Worm (Caenorhabditis elegans) whole organism, late embryonic: ENCODE measurements around the gene ZC15.10.
"Not testable (repeated sequence)": the region's sequence is repeated elsewhere in the genome, so short reads cannot be mapped to it uniquely, and the experiment has no call there.

Experiments
- C08G9.2 ChIP-seq: sonication (generic microtip); optimal IDR thresholded peaks from 2 replicates; lab custom pipeline; 2016; ENCODE audit warnings: mild to moderate bottlenecking, missing genetic modification characterization, moderate library complexity, missing compliant biosample characterization
- K02D7.2 ChIP-seq: sonication (generic microtip); optimal IDR thresholded peaks from 2 replicates; lab custom pipeline; 2017; ENCODE audit warnings: mild to moderate bottlenecking, missing genetic modification characterization, missing compliant biosample characterization
- ama-1 ChIP-seq: fragments of 150-350 bp; optimal IDR thresholded peaks from 2 replicates; lab custom pipeline; 2014
- ceh-14 ChIP-seq: sonication (generic microtip); optimal IDR thresholded peaks from 2 replicates; lab custom pipeline; 2016; ENCODE audit warnings: missing genotype, missing genetic modification characterization, missing compliant biosample characterization
- ceh-18 ChIP-seq: sonication (generic microtip); optimal IDR thresholded peaks from 2 replicates; lab custom pipeline; 2016; ENCODE audit warnings: missing genetic modification characterization, missing compliant biosample characterization
- ceh-19 ChIP-seq: fragments of 200-800 bp; sonication (Bioruptor generic); optimal IDR thresholded peaks from 2 replicates; lab custom pipeline; 2018; ENCODE audit warnings: mild to moderate bottlenecking, missing genetic modification characterization, missing compliant biosample characterization
- ceh-2 ChIP-seq: sonication (generic microtip); optimal IDR thresholded peaks from 2 replicates; lab custom pipeline; 2016; ENCODE audit warnings: missing genotype, missing genetic modification characterization, missing compliant biosample characterization
- ceh-22 ChIP-seq: sonication (generic microtip); optimal IDR thresholded peaks from 2 replicates; lab custom pipeline; 2017; ENCODE audit warnings: missing biosample characterization, missing genetic modification characterization
- ceh-30 ChIP-seq: fragments of 150-350 bp; optimal IDR thresholded peaks from 2 replicates; lab custom pipeline; 2014; ENCODE audit warnings: missing biosample characterization, missing genetic modification characterization
- ceh-34 ChIP-seq: sonication (generic microtip); optimal IDR thresholded peaks from 2 replicates; lab custom pipeline; 2016; ENCODE audit warnings: mild to moderate bottlenecking, missing genetic modification characterization, missing compliant biosample characterization
- ceh-45 ChIP-seq: fragments of 200-800 bp; sonication (Bioruptor generic); IDR thresholded peaks from 2 replicates; pipeline ENCODE4 v1.3.6; 2022; ENCODE audit warnings: missing genetic modification reagents, missing genetic modification characterization, missing compliant biosample characterization
- ceh-48 ChIP-seq: sonication (generic microtip); optimal IDR thresholded peaks from 2 replicates; lab custom pipeline; 2016; ENCODE audit warnings: missing genetic modification characterization, inconsistent platforms, missing compliant biosample characterization
- ceh-6 ChIP-seq: fragments of 200-800 bp; sonication (Bioruptor generic); optimal IDR thresholded peaks from 2 replicates; lab custom pipeline; 2018; ENCODE audit warnings: mild to moderate bottlenecking, missing genetic modification characterization, missing compliant biosample characterization
- che-1 ChIP-seq: sonication (generic microtip); optimal IDR thresholded peaks from 2 replicates; lab custom pipeline; 2016; ENCODE audit warnings: mild to moderate bottlenecking, missing genetic modification characterization, missing compliant biosample characterization
- dmd-4 ChIP-seq: sonication (generic microtip); optimal IDR thresholded peaks from 2 replicates; lab custom pipeline; 2016; ENCODE audit warnings: borderline replicate concordance, missing genetic modification characterization, missing compliant biosample characterization
- dve-1 ChIP-seq: sonication (generic microtip); optimal IDR thresholded peaks from 2 replicates; lab custom pipeline; 2017; ENCODE audit warnings: antibody characterized with exemption, mild to moderate bottlenecking, missing genetic modification characterization, missing compliant biosample characterization
- elt-4 ChIP-seq: sonication (generic microtip); optimal IDR thresholded peaks from 2 replicates; lab custom pipeline; 2016; ENCODE audit warnings: missing genetic modification characterization, missing compliant biosample characterization
- ets-4 ChIP-seq: sonication (generic microtip); optimal IDR thresholded peaks from 2 replicates; lab custom pipeline; 2016; ENCODE audit warnings: missing genetic modification characterization, missing compliant biosample characterization
- fax-1 ChIP-seq: sonication (generic microtip); optimal IDR thresholded peaks from 2 replicates; lab custom pipeline; 2016; ENCODE audit warnings: missing genotype, missing genetic modification characterization, missing compliant biosample characterization
- hlh-15 ChIP-seq: sonication (generic microtip); optimal IDR thresholded peaks from 2 replicates; lab custom pipeline; 2016; ENCODE audit warnings: missing genetic modification characterization, missing compliant biosample characterization
- hlh-8 ChIP-seq: sonication (generic microtip); optimal IDR thresholded peaks from 2 replicates; lab custom pipeline; 2016; ENCODE audit warnings: missing genotype, missing genetic modification characterization, missing compliant biosample characterization
- lin-11 ChIP-seq: fragments of 200-800 bp; sonication (Bioruptor generic); optimal IDR thresholded peaks from 2 replicates; lab custom pipeline; 2018; ENCODE audit warnings: mild to moderate bottlenecking, missing genetic modification characterization, missing compliant biosample characterization
- madf-2 ChIP-seq: sonication (generic microtip); optimal IDR thresholded peaks from 2 replicates; lab custom pipeline; 2017; ENCODE audit warnings: missing genetic modification characterization, missing compliant biosample characterization
- nhr-11 ChIP-seq: fragments of 150-350 bp; optimal IDR thresholded peaks from 2 replicates; lab custom pipeline; 2014; ENCODE audit warnings: missing biosample characterization, missing genetic modification characterization
- npax-4 ChIP-seq: sonication (generic microtip); optimal IDR thresholded peaks from 2 replicates; lab custom pipeline; 2016; ENCODE audit warnings: missing genetic modification characterization, missing compliant biosample characterization
- odd-2 ChIP-seq: sonication (generic microtip); optimal IDR thresholded peaks from 2 replicates; lab custom pipeline; 2017; ENCODE audit warnings: antibody characterized with exemption, mild to moderate bottlenecking, missing genetic modification characterization, missing compliant biosample characterization
- pag-3 ChIP-seq: sonication (generic microtip); optimal IDR thresholded peaks from 2 replicates; lab custom pipeline; 2016; ENCODE audit warnings: missing compliant biosample characterization, missing genetic modification characterization, borderline replicate concordance
- pax-1 ChIP-seq: fragments of 150-350 bp; optimal IDR thresholded peaks from 2 replicates; lab custom pipeline; 2014; ENCODE audit warnings: missing biosample characterization, missing genetic modification characterization
- pha-2 ChIP-seq: sonication (generic microtip); optimal IDR thresholded peaks from 2 replicates; lab custom pipeline; 2017; ENCODE audit warnings: mild to moderate bottlenecking, missing genetic modification characterization, missing compliant biosample characterization
- pha-4 ChIP-seq: fragments of 150-350 bp; optimal IDR thresholded peaks from 2 replicates; lab custom pipeline; 2018; ENCODE audit warnings: missing biosample characterization, missing genetic modification reagents, missing genetic modification characterization
- ref-2 ChIP-seq: sonication (generic microtip); optimal IDR thresholded peaks from 2 replicates; lab custom pipeline; 2016; ENCODE audit warnings: missing genetic modification characterization, missing compliant biosample characterization
- sdc-2 ChIP-seq: sonication (generic microtip); optimal IDR thresholded peaks from 2 replicates; lab custom pipeline; 2016; ENCODE audit warnings: missing genotype, missing genetic modification characterization, missing compliant biosample characterization
- sox-2 ChIP-seq: fragments of 200-800 bp; sonication (Bioruptor generic); IDR thresholded peaks from 2 replicates; pipeline ENCODE4 v1.3.6; 2022; ENCODE audit warnings: missing genetic modification reagents, missing genetic modification characterization, missing compliant biosample characterization
- tbx-2 ChIP-seq: sonication (generic microtip); optimal IDR thresholded peaks from 2 replicates; lab custom pipeline; 2016; ENCODE audit warnings: missing genetic modification characterization, missing compliant biosample characterization
- tbx-7 ChIP-seq: sonication (generic microtip); optimal IDR thresholded peaks from 2 replicates; lab custom pipeline; 2016; ENCODE audit warnings: missing genotype, missing genetic modification characterization, missing compliant biosample characterization
- unc-3 ChIP-seq, 2 experiments: fragments of 200-800 bp in 1 of 2; sonication (Bioruptor generic) in 1 of 2; sonication (generic microtip) in 1 of 2; conservative IDR thresholded peaks in 1 of 2; optimal IDR thresholded peaks in 1 of 2; 2 replicates each; pipeline versions ENCODE4 v1.3.6 to Lab custom; 2016 to 2022; ENCODE audit warnings: missing compliant biosample characterization in 2 of 2, missing genetic modification characterization in 2 of 2, missing genetic modification reagents in 1 of 2
- zip-5 ChIP-seq: sonication (generic microtip); optimal IDR thresholded peaks from 2 replicates; lab custom pipeline; 2016; ENCODE audit warnings: missing genetic modification characterization, missing compliant biosample characterization

The ZC15.10 gene

DNA sequence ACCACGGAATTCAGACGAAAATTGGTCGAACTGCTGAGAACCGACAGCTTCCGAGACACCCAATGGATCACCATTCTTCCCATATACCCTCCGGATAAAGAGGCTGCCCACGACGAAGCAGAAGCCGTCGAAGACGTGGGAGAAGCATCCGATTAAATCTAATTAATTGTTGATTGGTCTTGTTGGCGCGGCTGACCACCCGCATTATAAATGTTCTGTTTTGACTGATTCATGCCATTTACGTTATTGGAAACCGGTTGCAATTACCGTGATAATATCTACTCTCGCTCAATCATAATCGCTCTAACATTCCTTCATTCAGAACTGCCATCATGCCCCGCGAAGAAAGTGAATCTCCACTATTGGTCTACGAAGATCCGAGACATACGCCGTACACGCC, 7.2 kb upstream of the ZC15.10 start, which contains the start of gene ZC15.3:
TSS of gene ZC15.3 (plus strand) at position 301 of the 400 bp plus-strand sequence.
- not testable (repeated sequence) for TF ChIP-seq hlh-15 (tag; lab: Kevin White, UChicago); pha-4; ceh-22 (tag; lab: Kevin White, UChicago)

ce11 chrV:20305803-20306202, 4.7 kb upstream of the ZC15.10 start, which contains the start of gene ZC15.1:
ZC15.1 (plus strand) TSS chrV:20306103.
- TF ChIP-seq npax-4 (tag; lab: Kevin White, UChicago): no peak
- no peak for TF ChIP-seq ceh-30 (tag; lab: Kevin White, UChicago)
- no peak for TF ChIP-seq K02D7.2 (tag; lab: Kevin White, UChicago)
- TF ChIP-seq ceh-2 (tag; lab: Kevin White, UChicago): no peak
- TF ChIP-seq dmd-4 (tag; lab: Kevin White, UChicago): no peak
- TF ChIP-seq elt-4 (tag; lab: Kevin White, UChicago): no peak
- TF ChIP-seq ceh-14 (tag; lab: Kevin White, UChicago): no peak
- no peak for TF ChIP-seq dve-1 (tag; lab: Kevin White, UChicago)
- TF ChIP-seq madf-2 (tag; lab: Kevin White, UChicago): no peak
- no peak for TF ChIP-seq pax-1 (tag; lab: Kevin White, UChicago)
- no peak for TF ChIP-seq tbx-2
- TF ChIP-seq sdc-2 (tag; lab: Kevin White, UChicago): no peak
- no peak for TF ChIP-seq ceh-6 (GFP tag; lab: Kevin White, UChicago)
- TF ChIP-seq nhr-11: no peak
- TF ChIP-seq lin-11: no peak
- no peak for TF ChIP-seq che-1 (tag; lab: Kevin White, UChicago)
- TF ChIP-seq odd-2 (tag; lab: Kevin White, UChicago): no peak
- TF ChIP-seq ama-1 (lab: Kevin White, UChicago): no peak
- TF ChIP-seq, all 69 proteins: peak for 0

DNA sequence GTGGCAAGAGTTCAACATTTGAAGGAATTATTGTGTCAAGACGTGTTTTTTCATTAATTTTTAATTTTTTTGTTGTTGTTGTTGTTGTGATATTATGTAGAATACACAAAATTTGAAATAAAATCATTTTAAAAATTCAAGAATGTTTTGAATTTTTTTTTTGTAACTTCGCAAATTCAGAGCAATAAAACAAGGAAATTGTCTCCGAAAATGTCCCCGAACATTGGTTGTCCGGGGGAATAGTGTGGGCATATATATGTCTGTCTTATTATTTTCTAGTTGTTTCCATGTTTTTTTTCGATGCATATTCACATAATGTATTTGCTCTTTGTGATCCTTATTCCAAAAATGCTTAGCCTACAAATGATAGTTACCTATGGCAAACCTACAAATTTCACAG, 983 bp downstream of the ZC15.10 start, which contains the start of gene clec-262:
TSS of gene clec-262 (plus strand) at position 301 of the 400 bp plus-strand sequence.
- TF ChIP-seq hlh-15 (tag; lab: Kevin White, UChicago) (no peak), unc-3 (GFP tag; conservative IDR thresholded peaks at IDR 0.05; lab: Robert Waterston, UW) (no peak), unc-3 (tag; optimal IDR thresholded peaks at IDR 0.05; lab: Kevin White, UChicago) (no peak), dve-1 (tag; lab: Kevin White, UChicago) (no peak), tbx-2 (no peak), che-1 (tag; lab: Kevin White, UChicago) (no peak), C08G9.2 (tag; lab: Kevin White, UChicago) (no peak), ets-4 (no peak), ceh-18 (no peak), ceh-2 (tag; lab: Kevin White, UChicago) (no peak), hlh-8 (tag; lab: Kevin White, UChicago) (no peak), ceh-34 (tag; lab: Kevin White, UChicago) (no peak), ceh-19 (GFP tag; lab: Kevin White, UChicago) (no peak)

DNA sequence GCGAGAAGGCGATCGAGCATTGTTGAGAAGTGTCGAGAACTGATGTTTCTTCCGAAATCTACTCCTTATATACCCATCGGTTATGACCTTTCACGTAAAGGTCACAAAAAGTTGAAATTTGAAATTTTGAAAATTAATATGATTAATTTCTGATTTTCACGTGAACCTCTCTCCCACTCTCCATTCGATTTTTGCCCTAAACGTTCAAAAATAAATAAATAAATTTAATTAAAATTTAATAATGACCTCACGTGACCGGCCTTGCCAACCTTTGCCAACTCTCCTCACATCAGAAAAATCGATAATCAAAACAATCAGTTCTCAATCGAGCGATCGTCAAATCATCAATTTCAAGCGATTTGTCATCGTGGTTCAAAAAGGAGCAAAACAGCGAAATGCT, 6.9 kb downstream of the ZC15.10 start, which contains the start of gene Y113G7C.1:
TSS of gene Y113G7C.1 (plus strand) at position 301 of the 400 bp plus-strand sequence.
- no peak for TF ChIP-seq fax-1
- no peak for TF ChIP-seq ref-2 (tag; lab: Kevin White, UChicago)
- no peak for TF ChIP-seq pag-3 (tag; lab: Kevin White, UChicago)

- TF ChIP-seq fax-1 (no peak), ceh-19 (GFP tag; lab: Kevin White, UChicago) (no peak), pha-2 (no peak), zip-5 (tag; lab: Kevin White, UChicago) (no peak), ceh-30 (tag; lab: Kevin White, UChicago) (no peak), sox-2 (GFP tag; lab: Robert Waterston, UW) (no peak), ceh-45 (GFP tag; lab: Robert Waterston, UW) (no peak), hlh-8 (tag; lab: Kevin White, UChicago) (no peak), che-1 (tag; lab: Kevin White, UChicago) (no peak), tbx-7 (no peak), dmd-4 (tag; lab: Kevin White, UChicago) (no peak), ceh-48 (tag; lab: Kevin White, UChicago) (no peak), tbx-2 (no peak), ref-2 (tag; lab: Kevin White, UChicago) (no peak), ceh-14 (tag; lab: Kevin White, UChicago) (no peak), ets-4 (no peak), elt-4 (tag; lab: Kevin White, UChicago) (no peak), K02D7.2 (tag; lab: Kevin White, UChicago) (no peak), dve-1 (tag; lab: Kevin White, UChicago) (no peak)
Observed at ce11 chrV:20325417-20325816, 14.9 kb downstream of the ZC15.10 start, which contains the start of gene Y38H6A.1. Y38H6A.1 (plus strand) TSS chrV:20325717.
